Fruit fly (Drosophila melanogaster): Measurements from ENCODE around the gene CG11563.

The CG11563 gene

dm6 chr3R:31717299-31718167 is 19.3 kb upstream of the CG11563 start (continued):
- TF ChIP-seq Atf3 (GFP tag; optimal IDR thresholded peaks at IDR 0.05) (no peak), CG15696 (tag; optimal IDR thresholded peaks at IDR 0.05) (no peak), Nf-YA (GFP tag; IDR thresholded peaks at IDR 0.05) (0 out of 2 replicates have a peak, but pooled peaks have one; percentile 42), btn (GFP tag; optimal IDR thresholded peaks at IDR 0.05) (no peak), Oli (tag; optimal IDR thresholded peaks at IDR 0.05) (peak; percentile 74), CG8944 (GFP tag; optimal IDR thresholded peaks at IDR 0.05) (peak; percentile 27), ERR (GFP tag; optimal IDR thresholded peaks at IDR 0.05) (peak; percentile 63), unpg (GFP tag; optimal IDR thresholded peaks at IDR 0.05) (peak; percentile 61), wek (GFP tag; optimal IDR thresholded peaks at IDR 0.05) (no peak), CG17186 (GFP tag; optimal IDR thresholded peaks at IDR 0.05) (no peak), CG9727 (GFP tag; optimal IDR thresholded peaks at IDR 0.05) (peak; percentile 67), ken (GFP tag; IDR thresholded peaks at IDR 0.05) (0 out of 3 replicates have a peak, but pooled peaks have one; percentile 37), usp (GFP tag; optimal IDR thresholded peaks at IDR 0.05) (no peak), Trl (optimal IDR thresholded peaks at IDR 0.05) (no peak), Trl (GFP tag; optimal IDR thresholded peaks at IDR 0.05) (peak; percentile 55), Mrtf (GFP tag; IDR thresholded peaks at IDR 0.05) (no peak; the same call in 2 of the 3 replicates), Fer3 (tag; optimal IDR thresholded peaks at IDR 0.05) (peak; percentile 57), kah (GFP tag; optimal IDR thresholded peaks at IDR 0.05) (no peak), corto (GFP tag; optimal IDR thresholded peaks at IDR 0.05) (no peak), zfh2 (GFP tag; optimal IDR thresholded peaks at IDR 0.05) (peak; percentile 57), Bgb (GFP tag; IDR thresholded peaks at IDR 0.05; ENCODE audit: partially characterized antibody) (peak; percentile 17; the same call in 1 of the 2 replicates), dm (GFP tag; optimal IDR thresholded peaks at IDR 0.05) (no peak), Nf-YC (tag; optimal IDR thresholded peaks at IDR 0.05) (peak; percentile 18), CG7745 (tag; optimal IDR thresholded peaks at IDR 0.05) (no peak), pzg (GFP tag; optimal IDR thresholded peaks at IDR 0.05) (no peak), CrebB (tag; optimal IDR thresholded peaks at IDR 0.05) (no peak), CG5180 (GFP tag; optimal IDR thresholded peaks at IDR 0.05) (peak; percentile 23), Six4 (GFP tag; optimal IDR thresholded peaks at IDR 0.05) (no peak), Blimp-1 (GFP tag; optimal IDR thresholded peaks at IDR 0.05) (peak; percentile 49), CG17829 (tag; optimal IDR thresholded peaks at IDR 0.05) (peak; percentile 40), NFAT (GFP tag; IDR thresholded peaks at IDR 0.05) (no peak), Deaf1 (tag; optimal IDR thresholded peaks at IDR 0.05) (no peak), Sox100B (GFP tag; optimal IDR thresholded peaks at IDR 0.05) (peak; percentile 59), B-H2 (GFP tag; optimal IDR thresholded peaks at IDR 0.05) (peak; percentile 22), hb (GFP tag; IDR thresholded peaks at IDR 0.05; ENCODE audit: partially characterized antibody) (no peak), Dip2 (GFP tag; IDR thresholded peaks at IDR 0.05) (no peak), fru (optimal IDR thresholded peaks at IDR 0.05) (no peak), sisA (GFP tag; IDR thresholded peaks at IDR 0.05) (peak; percentile 19; the same call in 1 of the 2 replicates), H2.0 (GFP tag; IDR thresholded peaks at IDR 0.05) (peak; percentile 46), ash1 (GFP tag; optimal IDR thresholded peaks at IDR 0.05) (no peak), br (optimal IDR thresholded peaks at IDR 0.05) (no peak), CG18619 (GFP tag; optimal IDR thresholded peaks at IDR 0.05) (peak; percentile 65), gcm (GFP tag; optimal IDR thresholded peaks at IDR 0.05) (no peak), gfzf (GFP tag; optimal IDR thresholded peaks at IDR 0.05) (no peak), so (GFP tag; IDR thresholded peaks at IDR 0.05) (0 out of 3 replicates have a peak, but pooled peaks have one; percentile 19), gsb-n (tag; optimal IDR thresholded peaks at IDR 0.05) (peak; percentile 17), disco-r (GFP tag; optimal IDR thresholded peaks at IDR 0.05) (peak; percentile 45), Sox102F (GFP tag; optimal IDR thresholded peaks at IDR 0.05) (peak; percentile 68), CG2120 (GFP tag; optimal IDR thresholded peaks at IDR 0.05) (peak; percentile 79), Dek (tag; optimal IDR thresholded peaks at IDR 0.05) (peak; percentile 14)
